Worm (Caenorhabditis elegans): Measurements from ENCODE around the gene F44B9.8.

The F44B9.8 gene

ce11 chrIII:8004091-8004490, 25.4 kb downstream of the F44B9.8 start, which contains the start of gene C06G4.6:
Gene C06G4.6, plus strand, starts transcription at chrIII:8004391.
- TF ChIP-seq W03F9.2 (tag; optimal IDR thresholded peaks at IDR 0.05) (no peak), him-1 (tag; optimal IDR thresholded peaks at IDR 0.05) (no peak), dao-5 (tag; optimal IDR thresholded peaks at IDR 0.05) (no peak)

DNA sequence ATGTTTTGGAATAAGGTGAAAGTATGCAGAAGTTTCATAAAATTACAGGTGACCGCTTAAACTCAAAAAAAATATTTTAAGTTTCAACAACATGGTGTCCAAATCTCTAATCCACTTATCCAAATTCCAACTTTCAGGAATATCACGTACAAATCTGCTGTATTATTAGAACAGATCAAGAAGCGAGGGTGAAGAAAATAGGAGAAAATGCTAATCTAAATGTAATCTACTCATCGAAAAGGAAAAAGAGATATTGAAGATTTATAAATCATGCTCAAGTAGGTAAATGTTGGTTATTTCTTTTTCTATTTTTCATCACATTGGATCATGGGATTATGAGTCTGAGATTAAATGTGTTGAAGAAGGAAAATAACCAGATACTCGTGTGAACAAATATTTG, 27.9 kb downstream of the F44B9.8 start:
- TF ChIP-seq W03F9.2 (tag; optimal IDR thresholded peaks at IDR 0.05) (no peak), dao-5 (tag; optimal IDR thresholded peaks at IDR 0.05) (no peak), him-1 (tag; optimal IDR thresholded peaks at IDR 0.05) (no peak)

DNA sequence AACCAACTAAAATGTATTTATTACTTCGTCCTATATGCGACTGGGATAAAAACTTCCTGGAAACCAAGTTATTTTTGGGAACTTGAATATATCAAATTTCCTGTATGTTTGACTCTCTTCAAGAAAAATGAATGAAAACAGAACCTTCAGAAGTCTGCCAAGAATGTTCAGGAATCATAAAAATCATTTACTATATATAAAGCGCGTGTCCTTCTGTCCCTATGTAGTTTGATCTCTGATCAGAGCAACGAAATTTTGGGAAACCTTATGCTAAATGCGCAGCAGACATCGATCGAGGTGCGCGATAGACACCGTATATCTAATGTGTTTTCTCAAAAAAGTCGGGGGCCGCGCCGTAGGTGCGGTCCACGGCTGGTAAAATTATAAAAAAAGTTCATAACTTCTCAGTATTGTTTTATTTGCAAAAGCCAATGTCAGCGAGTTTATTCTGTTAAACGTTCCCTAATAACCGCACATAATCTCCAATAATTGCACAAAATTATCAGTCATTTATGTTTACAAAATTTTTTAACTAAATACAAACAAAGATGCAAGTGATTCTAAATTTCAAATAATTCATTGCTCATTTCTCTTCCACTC, 31.9 kb downstream of the F44B9.8 start:
- TF ChIP-seq W03F9.2 (tag; optimal IDR thresholded peaks at IDR 0.05) (no peak), him-1 (tag; optimal IDR thresholded peaks at IDR 0.05) (no peak), dao-5 (tag; optimal IDR thresholded peaks at IDR 0.05) (no peak)

ce11 chrIII:7996353-7996752, 33.1 kb downstream of the F44B9.8 start, which contains the start of gene npr-17:
Gene npr-17, minus strand, starts transcription at chrIII:7996453.
- TF ChIP-seq him-1 (tag; optimal IDR thresholded peaks at IDR 0.05) (no peak), dao-5 (tag; optimal IDR thresholded peaks at IDR 0.05) (no peak), W03F9.2 (tag; optimal IDR thresholded peaks at IDR 0.05) (no peak)

DNA sequence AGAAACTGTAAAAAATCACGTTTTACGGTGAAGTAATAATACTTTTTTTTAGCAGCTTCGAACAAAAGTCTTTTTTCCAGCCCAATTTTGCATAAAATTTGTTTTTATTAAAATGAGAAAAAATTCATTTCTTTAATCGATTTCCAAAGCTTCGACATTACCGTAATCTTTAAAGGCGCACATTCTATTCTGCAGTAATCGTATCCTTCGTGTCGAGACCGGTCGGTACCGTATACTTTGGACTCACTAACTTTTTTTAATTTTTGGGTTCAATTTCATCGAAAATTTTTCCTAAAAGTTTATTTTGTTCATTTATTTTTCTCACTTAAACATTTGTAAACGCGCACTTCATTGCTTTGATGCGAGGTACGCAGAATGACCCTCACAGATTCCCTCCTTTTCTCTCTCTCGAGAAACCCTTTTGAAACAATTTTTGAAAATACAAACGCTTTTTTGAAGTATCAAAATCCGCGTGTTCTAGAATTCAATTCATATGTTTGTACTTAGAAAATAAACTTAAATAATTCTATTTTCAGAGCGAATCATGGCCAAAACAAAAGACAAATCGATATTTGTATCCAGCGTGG, 42.8 kb downstream of the F44B9.8 start, which contains the start of gene hrpk-2:
Gene hrpk-2 (plus strand): TSS at position 537 of the 587 bp plus-strand sequence.
- no peak for TF ChIP-seq him-1 (tag; optimal IDR thresholded peaks at IDR 0.05)
- TF ChIP-seq W03F9.2 (tag; optimal IDR thresholded peaks at IDR 0.05): peak; percentile 20

- TF ChIP-seq W03F9.2 (tag; optimal IDR thresholded peaks at IDR 0.05) (no peak), him-1 (tag; optimal IDR thresholded peaks at IDR 0.05) (no peak)
These were observed 47.5 kb downstream of the F44B9.8 start for ce11 chrIII:7981938-7982337.

DNA sequence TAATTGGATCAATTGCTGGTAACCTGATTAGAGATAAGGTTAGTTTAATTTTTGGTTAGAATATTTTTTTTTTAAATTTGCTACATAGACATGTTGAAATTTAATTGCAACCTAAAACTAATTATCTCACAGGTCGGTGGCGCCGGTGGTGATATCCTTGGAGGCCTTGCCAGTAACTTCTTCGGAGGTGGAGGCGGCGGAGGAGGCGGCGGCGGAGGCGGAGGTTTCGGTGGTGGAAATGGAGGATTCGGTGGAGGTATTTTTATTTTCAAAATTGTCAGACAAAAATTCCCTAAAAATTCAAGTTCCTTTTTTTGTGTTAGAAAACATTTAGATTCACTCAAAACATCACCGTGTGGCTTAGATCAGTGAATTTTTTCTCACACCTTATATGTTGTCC, 48.2 kb downstream of the F44B9.8 start:
- TF ChIP-seq dao-5 (tag; optimal IDR thresholded peaks at IDR 0.05) (no peak), him-1 (tag; optimal IDR thresholded peaks at IDR 0.05) (no peak), W03F9.2 (tag; optimal IDR thresholded peaks at IDR 0.05) (no peak)

DNA sequence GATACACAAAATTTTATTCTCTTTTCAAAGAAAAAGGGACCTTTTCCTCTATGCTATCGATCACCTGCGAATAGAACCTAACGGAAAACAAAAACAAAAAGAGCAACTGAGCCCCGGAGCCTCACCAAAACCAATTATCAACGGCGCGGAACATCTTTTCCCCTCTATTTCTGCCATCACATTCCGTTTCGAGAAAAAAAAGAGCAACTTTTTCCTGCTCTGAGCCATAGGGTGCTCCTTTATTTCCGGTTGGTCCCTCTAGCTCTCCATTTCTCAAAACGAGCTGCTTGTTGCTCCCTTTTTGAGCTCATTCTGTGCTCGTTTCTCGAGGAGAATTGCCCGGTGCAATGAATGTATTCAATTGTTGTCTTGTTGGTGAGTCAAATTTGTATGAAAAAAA, 49.8 kb downstream of the F44B9.8 start, which contains the start of gene clp-1:
Gene clp-1 (plus strand): TSS at position 301 of the 400 bp plus-strand sequence.
- TF ChIP-seq him-1 (tag; optimal IDR thresholded peaks at IDR 0.05) (no peak), W03F9.2 (tag; optimal IDR thresholded peaks at IDR 0.05) (no peak), dao-5 (tag; optimal IDR thresholded peaks at IDR 0.05) (no peak)

DNA sequence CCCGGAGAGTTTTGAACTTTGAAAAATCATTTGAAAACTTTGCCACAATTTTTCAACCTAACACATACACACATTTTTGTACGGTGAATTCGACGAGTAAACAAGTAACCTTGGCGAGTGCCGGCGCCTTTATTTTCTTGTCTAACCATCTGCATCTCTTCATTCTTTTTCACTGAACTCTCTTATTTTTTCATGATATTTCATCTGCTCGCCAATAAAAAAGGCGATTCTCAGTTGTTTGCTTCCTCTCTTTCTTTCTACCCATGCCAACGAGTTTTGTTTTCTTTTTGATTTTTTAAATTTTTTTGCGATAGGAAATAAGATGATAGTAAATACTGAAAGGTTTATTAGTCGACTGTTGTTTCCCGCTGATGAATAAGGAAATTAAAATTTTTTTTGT, 50.7 kb downstream of the F44B9.8 start:
- TF ChIP-seq W03F9.2 (tag; optimal IDR thresholded peaks at IDR 0.05) (no peak), dao-5 (tag; optimal IDR thresholded peaks at IDR 0.05) (no peak), him-1 (tag; optimal IDR thresholded peaks at IDR 0.05) (no peak)

- TF ChIP-seq him-1 (tag; optimal IDR thresholded peaks at IDR 0.05): no peak
- no peak for TF ChIP-seq W03F9.2 (tag; optimal IDR thresholded peaks at IDR 0.05)
- no peak for TF ChIP-seq dao-5 (tag; optimal IDR thresholded peaks at IDR 0.05)
These were observed 51.2 kb downstream of the F44B9.8 start for ce11 chrIII:7978289-7978688.

Measured in whole organism, L4/young adult.